Worm (Caenorhabditis elegans) whole organism, L4 larva: ENCODE measurements around the gene sly-1.
A peak's percentile ranks its signal among the peaks of the same experiment; 100 is the strongest.

Experiments
- D1046.2 ChIP-seq: fragments of 200-800 bp; sonication (Bioruptor generic); IDR thresholded peaks from 2 replicates; pipeline ENCODE4 v1.3.6; 2022; ENCODE audit warnings: missing genetic modification characterization, missing compliant biosample characterization
- F49E8.2 ChIP-seq: sonication (generic microtip); optimal IDR thresholded peaks from 2 replicates; lab custom pipeline; 2016; ENCODE audit warnings: missing compliant biosample characterization, mild to moderate bottlenecking, missing genetic modification characterization, borderline replicate concordance
- T20F7.1 ChIP-seq: fragments of 200-800 bp; sonication (Bioruptor generic); optimal IDR thresholded peaks from 2 replicates; lab custom pipeline; 2018; ENCODE audit warnings: mild to moderate bottlenecking, missing genetic modification characterization, missing compliant biosample characterization
- T26A8.4 ChIP-seq: fragments of 200-800 bp; sonication (Bioruptor generic); IDR thresholded peaks from 2 replicates; pipeline ENCODE4 v1.3.6; 2022; ENCODE audit warnings: missing genetic modification characterization, missing compliant biosample characterization
- Y105C5A.15 ChIP-seq: fragments of 200-800 bp; sonication (Bioruptor generic); IDR thresholded peaks from 2 replicates; pipeline ENCODE4 v1.3.6; 2022; ENCODE audit warnings: missing genetic modification characterization, missing compliant biosample characterization
- Y75B8A.6 ChIP-seq: fragments of 200-800 bp; sonication (Bioruptor generic); IDR thresholded peaks from 2 replicates; pipeline ENCODE4 v1.3.6; 2022; ENCODE audit warnings: missing genetic modification reagents, missing genetic modification characterization, missing compliant biosample characterization
- ZK337.2 ChIP-seq: fragments of 200-800 bp; sonication (Bioruptor generic); IDR thresholded peaks from 2 replicates; pipeline ENCODE4 v1.3.6; 2022; ENCODE audit warnings: missing genetic modification reagents, missing genetic modification characterization, missing compliant biosample characterization
- aly-2 ChIP-seq: sonication (generic microtip); optimal IDR thresholded peaks from 2 replicates; lab custom pipeline; 2018; ENCODE audit warnings: missing biosample characterization, missing genetic modification characterization
- attf-4 ChIP-seq: sonication (generic microtip); optimal IDR thresholded peaks from 3 replicates; lab custom pipeline; 2017; ENCODE audit warnings: missing biosample characterization, missing genetic modification characterization
- ceh-28 ChIP-seq: fragments of 150-350 bp; optimal IDR thresholded peaks from 2 replicates; lab custom pipeline; 2014; ENCODE audit warnings: missing biosample characterization, missing genetic modification reagents, missing genetic modification characterization
- ceh-44 ChIP-seq: fragments of 200-800 bp; sonication (Bioruptor generic); IDR thresholded peaks from 2 replicates; pipeline ENCODE4 v1.3.6; 2022; ENCODE audit warnings: missing genetic modification reagents, missing genetic modification characterization, missing compliant biosample characterization
- ctbp-1 ChIP-seq: fragments of 200-800 bp; sonication (Bioruptor generic); IDR thresholded peaks from 2 replicates; pipeline ENCODE4 v1.3.6; 2022; ENCODE audit warnings: missing genetic modification reagents, missing genetic modification characterization, missing compliant biosample characterization
- daf-12 ChIP-seq: fragments of 150-350 bp; optimal IDR thresholded peaks from 2 replicates; lab custom pipeline; 2014; ENCODE audit warnings: missing biosample characterization, missing genetic modification reagents, missing genetic modification characterization
- daf-8 ChIP-seq: fragments of 200-800 bp; sonication (Bioruptor generic); IDR thresholded peaks from 2 replicates; pipeline ENCODE4 v1.3.6; 2022; ENCODE audit warnings: missing genetic modification characterization, missing compliant biosample characterization
- dmd-6 ChIP-seq: fragments of 200-800 bp; sonication (Bioruptor generic); IDR thresholded peaks from 2 replicates; pipeline ENCODE4 v1.3.6; 2022; ENCODE audit warnings: missing genetic modification reagents, missing genetic modification characterization, missing compliant biosample characterization
- dmd-8 ChIP-seq: fragments of 200-800 bp; sonication (Bioruptor generic); IDR thresholded peaks from 2 replicates; pipeline ENCODE4 v1.3.6; 2022; ENCODE audit warnings: missing genetic modification characterization, missing compliant biosample characterization
- dmd-9 ChIP-seq: fragments of 200-800 bp; sonication (Bioruptor generic); IDR thresholded peaks from 2 replicates; pipeline ENCODE4 v1.3.6; 2022; ENCODE audit warnings: missing genetic modification reagents, missing genetic modification characterization, missing compliant biosample characterization
- duxl-1 ChIP-seq: sonication (generic microtip); optimal IDR thresholded peaks from 2 replicates; lab custom pipeline; 2016; ENCODE audit warnings: mild to moderate bottlenecking, missing genetic modification characterization, moderate library complexity, missing compliant biosample characterization; ENCODE audit not compliant: poor library complexity
- gei-8 ChIP-seq: fragments of 200-800 bp; sonication (Bioruptor generic); optimal IDR thresholded peaks from 2 replicates; lab custom pipeline; 2018; ENCODE audit warnings: mild to moderate bottlenecking, missing genetic modification characterization, missing compliant biosample characterization
- hif-1 ChIP-seq, 2 experiments: sonication (generic microtip); optimal IDR thresholded peaks; 2 replicates each; lab custom pipeline; 2016 to 2017; ENCODE audit warnings: missing compliant biosample characterization in 2 of 2, missing genetic modification characterization in 2 of 2, missing genetic modification reagents in 2 of 2, missing genotype in 2 of 2, mild to moderate bottlenecking in 1 of 2
- hlh-30 ChIP-seq: sonication (generic microtip); optimal IDR thresholded peaks from 2 replicates; lab custom pipeline; 2017; ENCODE audit warnings: antibody characterized with exemption, mild to moderate bottlenecking, missing genetic modification characterization, missing compliant biosample characterization; ENCODE audit not compliant: insufficient read depth
- jun-1 ChIP-seq: fragments of 150-350 bp; optimal IDR thresholded peaks from 2 replicates; lab custom pipeline; 2014; ENCODE audit warnings: missing biosample characterization, missing genetic modification reagents, missing genetic modification characterization
- lim-7 ChIP-seq: fragments of 200-800 bp; sonication (Bioruptor generic); IDR thresholded peaks from 2 replicates; pipeline ENCODE4 v1.3.6; 2022; ENCODE audit warnings: missing genetic modification characterization, missing compliant biosample characterization
- lin-29 ChIP-seq: fragments of 200-800 bp; sonication (Bioruptor generic); IDR thresholded peaks from 2 replicates; pipeline ENCODE4 v1.3.6; 2022; ENCODE audit warnings: missing genetic modification reagents, missing genetic modification characterization, missing compliant biosample characterization
- lin-38 ChIP-seq: fragments of 200-800 bp; sonication (Bioruptor generic); IDR thresholded peaks from 2 replicates; pipeline ENCODE4 v1.3.6; 2022; ENCODE audit warnings: missing genetic modification reagents, missing genetic modification characterization, missing compliant biosample characterization
- lin-39 ChIP-seq: fragments of 150-350 bp; optimal IDR thresholded peaks from 2 replicates; lab custom pipeline; 2014; ENCODE audit warnings: missing biosample characterization, missing genetic modification reagents, missing genetic modification characterization
- lir-3 ChIP-seq: sonication (generic microtip); optimal IDR thresholded peaks from 2 replicates; lab custom pipeline; 2016; ENCODE audit warnings: mild to moderate bottlenecking, missing genetic modification characterization, missing compliant biosample characterization
- madf-5 ChIP-seq, 2 experiments: fragments of 200-800 bp; sonication (Bioruptor generic); IDR thresholded peaks; 2 replicates each; pipeline ENCODE4 v1.3.6; 2022; ENCODE audit warnings: missing compliant biosample characterization in 2 of 2, missing genetic modification characterization in 2 of 2
- madf-9 ChIP-seq: fragments of 200-800 bp; sonication (Bioruptor generic); conservative IDR thresholded peaks from 2 replicates; pipeline ENCODE4 v1.3.6; 2022; ENCODE audit warnings: missing genetic modification reagents, missing genetic modification characterization, missing compliant biosample characterization
- mep-1 ChIP-seq: fragments of 150-350 bp; sonication (generic microtip); optimal IDR thresholded peaks from 3 replicates; lab custom pipeline; 2014; ENCODE audit warnings: missing biosample characterization, missing genetic modification characterization
- mes-2 ChIP-seq: sonication (generic microtip); optimal IDR thresholded peaks from 2 replicates; lab custom pipeline; 2016; ENCODE audit warnings: missing genotype, mild to moderate bottlenecking, missing genetic modification characterization, missing compliant biosample characterization; ENCODE audit not compliant: poor library complexity, severe bottlenecking
- mxl-2 ChIP-seq: fragments of 200-800 bp; sonication (Bioruptor generic); conservative IDR thresholded peaks from 2 replicates; pipeline ENCODE4 v1.3.6; 2022; ENCODE audit warnings: missing genetic modification reagents, missing genetic modification characterization, missing compliant biosample characterization
- mxl-3 ChIP-seq: fragments of 200-800 bp; sonication (Bioruptor generic); optimal IDR thresholded peaks from 2 replicates; lab custom pipeline; 2018; ENCODE audit warnings: mild to moderate bottlenecking, missing genetic modification characterization, missing compliant biosample characterization
- nhr-10 ChIP-seq: fragments of 150-350 bp; optimal IDR thresholded peaks from 2 replicates; lab custom pipeline; 2014; ENCODE audit warnings: missing biosample characterization, missing genetic modification characterization
- nhr-102 ChIP-seq: sonication (generic microtip); optimal IDR thresholded peaks from 2 replicates; lab custom pipeline; 2016; ENCODE audit warnings: mild to moderate bottlenecking, missing genetic modification characterization, moderate library complexity, missing compliant biosample characterization
- nhr-111 ChIP-seq: fragments of 200-800 bp; sonication (Bioruptor generic); optimal IDR thresholded peaks from 2 replicates; lab custom pipeline; 2018; ENCODE audit warnings: mild to moderate bottlenecking, missing genetic modification characterization, missing compliant biosample characterization
- nhr-48 ChIP-seq: sonication (generic microtip); optimal IDR thresholded peaks from 2 replicates; lab custom pipeline; 2016; ENCODE audit warnings: mild to moderate bottlenecking, missing genetic modification characterization, missing compliant biosample characterization
- nhr-77 ChIP-seq: fragments of 150-350 bp; optimal IDR thresholded peaks from 2 replicates; lab custom pipeline; 2014; ENCODE audit warnings: missing biosample characterization, missing genetic modification characterization
- pha-4 ChIP-seq, 2 experiments: fragments of 150-350 bp in 1 of 2; fragments of 200-800 bp in 1 of 2; sonication (Bioruptor generic) in 1 of 2; IDR thresholded peaks in 1 of 2; optimal IDR thresholded peaks in 1 of 2; 2 replicates each; pipeline versions ENCODE4 v1.3.6 to Lab custom; 2014 to 2022; ENCODE audit warnings: missing genetic modification characterization in 2 of 2, missing genetic modification reagents in 2 of 2, missing biosample characterization in 1 of 2, missing compliant biosample characterization in 1 of 2
- php-3 ChIP-seq: fragments of 200-800 bp; sonication (Bioruptor generic); IDR thresholded peaks from 2 replicates; pipeline ENCODE4 v1.3.6; 2022; ENCODE audit warnings: missing genetic modification reagents, missing genetic modification characterization, missing compliant biosample characterization
- pqm-1 ChIP-seq: sonication (generic microtip); optimal IDR thresholded peaks from 2 replicates; lab custom pipeline; 2017; ENCODE audit warnings: missing biosample characterization, missing genetic modification characterization
- saeg-2 ChIP-seq: fragments of 200-800 bp; sonication (Bioruptor generic); IDR thresholded peaks from 2 replicates; pipeline ENCODE4 v1.3.6; 2022; ENCODE audit warnings: missing genetic modification reagents, missing genetic modification characterization, missing compliant biosample characterization
- sdz-12 ChIP-seq: fragments of 200-800 bp; sonication (Bioruptor generic); optimal IDR thresholded peaks from 2 replicates; lab custom pipeline; 2018; ENCODE audit warnings: mild to moderate bottlenecking, missing genetic modification characterization, missing compliant biosample characterization
- set-16 ChIP-seq: fragments of 200-800 bp; sonication (Bioruptor generic); IDR thresholded peaks from 2 replicates; pipeline ENCODE4 v1.3.6; 2022; ENCODE audit warnings: missing genetic modification reagents, missing genetic modification characterization, missing compliant biosample characterization
- skn-1 ChIP-seq: fragments of 150-350 bp; optimal IDR thresholded peaks from 2 replicates; lab custom pipeline; 2014; ENCODE audit warnings: missing biosample characterization, missing genetic modification characterization
- snpc-4 ChIP-seq: fragments of 150-350 bp; optimal IDR thresholded peaks from 2 replicates; lab custom pipeline; 2014; ENCODE audit warnings: missing biosample characterization, missing genetic modification characterization
- spr-1 ChIP-seq: sonication (generic microtip); optimal IDR thresholded peaks from 2 replicates; lab custom pipeline; 2016; ENCODE audit warnings: mild to moderate bottlenecking, missing genetic modification characterization, missing compliant biosample characterization
- unc-130 ChIP-seq: sonication (generic microtip); optimal IDR thresholded peaks from 2 replicates; lab custom pipeline; 2016; ENCODE audit warnings: missing genetic modification reagents, missing genetic modification characterization, missing compliant biosample characterization
- unc-39 ChIP-seq: sonication (generic microtip); optimal IDR thresholded peaks from 2 replicates; lab custom pipeline; 2017; ENCODE audit warnings: missing biosample characterization, missing genetic modification characterization
- unc-62 ChIP-seq, 3 experiments: fragments of 150-350 bp in 1 of 3; sonication (generic microtip); optimal IDR thresholded peaks in 2 of 3; peaks in 1 of 3; 1 replicate in 1 of 3; 2 replicates in 2 of 3; lab custom pipeline; 2014 to 2017; ENCODE audit warnings: missing biosample characterization in 3 of 3, missing genetic modification characterization in 3 of 3, missing genetic modification reagents in 3 of 3, missing genotype in 1 of 3
- zag-1 ChIP-seq: fragments of 150-350 bp; optimal IDR thresholded peaks from 2 replicates; lab custom pipeline; 2014; ENCODE audit warnings: missing biosample characterization, missing genetic modification characterization

Gene sly-1

ce11 chrIII:10505182-10505581, 1.7 kb upstream of the sly-1 start, which contains the start of the genes taf-11.3 and urm-1 (continued):
- TF ChIP-seq hif-1 (tag; optimal IDR thresholded peaks at IDR 0.05; lab: Kevin White, UChicago) (peak in 1 of 2 experiments; percentile 24), spr-1 (no peak), aly-2 (tag; lab: Kevin White, UChicago) (no peak), duxl-1 (tag; lab: Kevin White, UChicago) (no peak), sdz-12 (no peak), mes-2 (peak; percentile 94), pqm-1 (tag; lab: Kevin White, UChicago) (no peak), set-16 (GFP tag; lab: Robert Waterston, UW) (no peak), daf-8 (GFP tag; lab: Robert Waterston, UW) (no peak), ctbp-1 (GFP tag; lab: Robert Waterston, UW) (no peak), dmd-8 (no peak), nhr-77 (peak; percentile 70), php-3 (GFP tag; lab: Robert Waterston, UW) (no peak), mxl-2 (GFP tag; lab: Robert Waterston, UW) (no peak), attf-4 (tag; lab: Kevin White, UChicago) (no peak), nhr-111 (GFP tag; lab: Kevin White, UChicago) (no peak), dmd-9 (GFP tag; lab: Robert Waterston, UW) (no peak), dmd-6 (GFP tag; lab: Robert Waterston, UW) (no peak), madf-9 (GFP tag; lab: Robert Waterston, UW) (no peak), lin-29 (GFP tag; lab: Robert Waterston, UW) (no peak), mep-1 (tag; lab: Kevin White, UChicago) (peak; percentile 79), gei-8 (GFP tag; lab: Kevin White, UChicago) (no peak), T26A8.4 (no peak), nhr-48 (tag; lab: Kevin White, UChicago) (no peak), ceh-28 (no peak), zag-1 (no peak), pha-4 (GFP tag; IDR thresholded peaks at IDR 0.05; lab: Robert Waterston, UW) (no peak), pha-4 (tag; optimal IDR thresholded peaks at IDR 0.05; lab: Kevin White, UChicago) (peak; percentile 79), lin-38 (GFP tag; lab: Robert Waterston, UW) (peak; percentile 96), nhr-102 (peak; percentile 10), nhr-10 (tag; lab: Kevin White, UChicago) (no peak), daf-12 (no peak), saeg-2 (GFP tag; lab: Robert Waterston, UW) (no peak), unc-130 (GFP tag; lab: Kevin White, UChicago) (peak; percentile 35), lim-7 (no peak), lir-3 (tag; lab: Kevin White, UChicago) (no peak), Y75B8A.6 (GFP tag; lab: Robert Waterston, UW) (no peak), jun-1 (tag; lab: Kevin White, UChicago) (no peak), unc-62 (GFP tag; optimal IDR thresholded peaks at IDR 0.05 in 1 of 2; lab: Kevin White, UChicago) (peak in 1 of 2 experiments; percentile 84), unc-62 (tag; optimal IDR thresholded peaks at IDR 0.05; lab: Kevin White, UChicago) (no peak), snpc-4 (no peak), ceh-44 (GFP tag; lab: Robert Waterston, UW) (no peak), D1046.2 (no peak), mxl-3 (GFP tag; lab: Kevin White, UChicago) (no peak), Y105C5A.15 (GFP tag; lab: Robert Waterston, UW) (no peak), F49E8.2 (tag; lab: Kevin White, UChicago) (no peak), hlh-30 (tag; lab: Kevin White, UChicago) (peak; percentile 30), T20F7.1 (GFP tag; lab: Kevin White, UChicago) (no peak), ZK337.2 (GFP tag; lab: Robert Waterston, UW) (no peak), lin-39 (tag; lab: Kevin White, UChicago) (no peak), skn-1 (no peak), unc-39 (tag; lab: Kevin White, UChicago) (no peak), madf-5 (GFP tag; IDR thresholded peaks at IDR 0.05; lab: Robert Waterston, UW) (no peak)
